Fruit fly (Drosophila melanogaster): ENCODE data around the gene Snoo.

Snoo gene

DNA sequence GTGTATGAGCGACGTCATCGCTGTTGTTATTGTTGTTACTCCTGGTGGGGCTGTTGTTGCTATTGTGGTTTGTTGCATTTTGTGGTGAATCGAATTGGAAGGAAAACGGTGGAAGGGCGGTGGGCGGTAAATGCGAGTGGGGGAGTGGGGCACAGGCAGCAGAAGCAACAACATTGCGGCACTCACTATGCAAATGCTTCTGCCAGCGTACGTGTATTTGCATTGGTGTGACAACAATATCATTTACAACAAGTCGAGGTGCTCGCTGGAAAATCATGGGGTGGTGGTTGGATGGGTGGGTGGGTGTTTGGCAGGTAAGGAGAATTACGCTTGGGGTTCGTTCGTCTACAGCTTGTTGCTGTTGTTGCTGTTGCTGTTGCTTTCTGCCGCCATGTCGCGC, 16.4 kb downstream of the Snoo start:
- no peak for TF ChIP-seq pan (optimal IDR thresholded peaks at IDR 0.05)
- TF ChIP-seq usp (GFP tag; optimal IDR thresholded peaks at IDR 0.05) = no peak
- TF ChIP-seq EcR (GFP tag; optimal IDR thresholded peaks at IDR 0.05) = no peak
- no peak for TF ChIP-seq Dll (optimal IDR thresholded peaks at IDR 0.05)
- no peak for TF ChIP-seq psq (optimal IDR thresholded peaks at IDR 0.05)
- no peak for TF ChIP-seq CG8478 (optimal IDR thresholded peaks at IDR 0.05)

DNA sequence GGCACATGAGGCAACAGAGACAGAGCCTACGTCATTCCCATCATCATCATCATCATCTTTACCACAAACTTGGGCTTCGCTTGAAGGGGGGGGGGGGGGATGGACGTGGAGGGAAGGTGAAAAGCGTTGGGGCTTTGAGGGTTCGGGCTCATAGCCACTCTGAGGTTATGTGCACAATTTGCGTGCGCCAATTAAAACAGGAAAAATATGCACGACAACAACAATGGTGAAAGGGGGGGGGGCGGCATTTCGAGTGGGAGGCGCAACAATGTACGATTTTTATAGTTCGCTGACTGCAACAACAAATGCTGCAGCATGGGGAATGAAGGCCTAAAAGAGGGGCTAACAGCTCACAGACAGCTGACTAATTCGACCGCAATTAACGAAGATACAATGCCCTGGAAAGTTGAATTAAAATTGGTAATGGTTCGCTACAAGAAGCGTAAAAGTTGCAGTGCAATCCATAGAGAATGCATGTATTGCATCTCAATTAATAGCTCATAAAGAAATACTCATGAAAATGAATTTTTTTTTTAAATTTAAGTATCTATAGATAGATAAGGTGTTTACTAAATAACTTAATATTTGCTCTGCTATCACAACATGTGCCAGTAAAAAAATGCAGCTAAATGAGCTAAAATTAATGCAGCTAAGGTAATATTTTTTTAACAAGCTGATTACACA, 17.0 kb downstream of the Snoo start:
- no peak for TF ChIP-seq pan (optimal IDR thresholded peaks at IDR 0.05)
- peak in 1 of 2 experiments; percentile 46 for TF ChIP-seq EcR (GFP tag; optimal IDR thresholded peaks at IDR 0.05)

DNA sequence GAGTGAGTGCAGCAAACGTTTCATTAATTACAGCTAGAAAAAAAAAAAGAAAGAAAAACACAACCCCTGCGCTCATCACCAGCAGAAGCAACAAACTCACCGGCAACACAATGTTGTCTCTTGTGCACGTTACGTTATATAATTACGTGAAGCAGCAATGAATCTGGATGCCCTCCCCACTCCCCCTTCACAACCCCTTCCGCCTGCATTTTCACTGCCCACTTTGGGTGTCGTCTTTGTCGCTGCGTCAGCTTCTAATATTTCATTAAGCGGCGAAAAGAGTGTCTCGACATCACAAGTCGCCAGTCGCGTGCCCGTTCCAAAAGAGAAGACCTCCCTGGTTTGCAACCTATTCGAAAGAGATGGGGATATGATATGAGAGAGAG, 17.5 kb downstream of the Snoo start:
- TF ChIP-seq psq (optimal IDR thresholded peaks at IDR 0.05) (no peak), EcR (GFP tag; optimal IDR thresholded peaks at IDR 0.05) (no peak), usp (GFP tag; optimal IDR thresholded peaks at IDR 0.05) (no peak), CG8478 (optimal IDR thresholded peaks at IDR 0.05) (no peak), pan (optimal IDR thresholded peaks at IDR 0.05) (no peak), Dll (optimal IDR thresholded peaks at IDR 0.05) (no peak)

DNA sequence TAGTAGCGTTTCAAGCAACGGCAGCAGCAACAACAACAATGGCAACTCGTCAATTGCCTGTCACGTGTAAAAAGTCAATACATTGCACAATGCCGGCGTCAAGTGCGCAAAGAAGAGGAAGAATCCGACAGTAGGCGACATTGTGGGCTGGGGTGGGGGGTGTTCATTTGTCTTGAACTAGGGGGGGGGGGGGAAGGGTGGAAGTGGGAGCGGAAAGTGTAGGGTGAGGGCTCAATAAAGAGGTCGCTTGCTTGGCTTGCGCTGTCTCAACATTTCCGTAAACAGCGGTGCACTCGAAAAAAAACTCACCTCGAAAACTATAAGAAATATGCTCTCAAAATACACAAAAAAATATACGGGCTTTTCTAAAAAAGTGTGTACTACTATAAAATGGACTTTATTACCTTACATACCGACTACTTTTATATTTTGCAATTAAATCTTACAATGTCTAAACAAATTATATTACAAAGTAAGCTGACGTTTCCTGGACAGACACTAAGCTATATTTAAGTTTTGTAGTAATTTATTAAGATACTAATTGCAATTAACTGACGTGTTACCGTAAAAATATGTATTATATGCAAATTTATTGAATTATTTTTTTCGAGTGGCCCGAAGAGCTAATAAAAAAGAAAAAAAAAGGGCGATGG, 18.1 kb downstream of the Snoo start:
- no peak for TF ChIP-seq CG8478 (optimal IDR thresholded peaks at IDR 0.05)

DNA sequence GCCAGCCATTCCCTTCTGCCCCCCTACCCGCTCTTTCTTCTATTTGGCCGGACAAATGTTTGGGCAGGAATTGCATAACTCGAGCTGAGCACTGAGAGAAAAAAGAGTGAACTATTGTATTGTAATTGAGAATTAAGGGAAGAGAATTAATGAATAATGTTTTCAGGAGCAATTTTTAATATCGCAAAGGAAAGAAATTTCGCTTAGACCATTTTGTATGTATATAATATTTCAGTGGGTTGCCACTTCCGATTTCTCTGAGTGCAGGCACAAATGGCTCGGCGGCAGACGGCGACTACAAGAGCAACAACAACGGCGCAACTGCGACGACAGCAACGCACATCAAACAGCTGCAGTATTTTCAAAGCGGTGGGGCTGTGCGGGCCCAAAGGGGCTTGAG, 19.4 kb downstream of the Snoo start:
- TF ChIP-seq usp (GFP tag; optimal IDR thresholded peaks at IDR 0.05) (no peak), Dll (optimal IDR thresholded peaks at IDR 0.05) (no peak), EcR (GFP tag; optimal IDR thresholded peaks at IDR 0.05) (no peak), CG8478 (optimal IDR thresholded peaks at IDR 0.05) (no peak), pan (optimal IDR thresholded peaks at IDR 0.05) (no peak), psq (optimal IDR thresholded peaks at IDR 0.05) (no peak)

DNA sequence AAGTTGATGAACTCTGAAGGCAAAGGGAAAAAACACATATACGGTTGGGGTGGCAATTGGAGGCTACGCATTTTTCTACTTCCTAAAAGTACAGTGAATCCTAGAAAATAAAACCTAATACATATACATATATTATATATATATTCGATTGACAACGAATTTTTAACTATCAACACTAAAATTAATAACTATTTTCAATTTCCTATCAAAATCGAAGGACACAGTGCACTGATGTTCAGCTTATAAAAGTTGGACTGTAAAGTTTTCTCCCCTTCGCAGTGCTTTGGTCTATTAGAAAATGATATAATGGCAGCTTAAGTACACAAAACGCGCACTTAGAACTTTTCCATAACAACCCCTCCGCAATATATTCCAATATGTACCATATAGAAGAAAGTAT, 21.1 kb downstream of the Snoo start:
- TF ChIP-seq usp (GFP tag; optimal IDR thresholded peaks at IDR 0.05) = no peak
- no peak for TF ChIP-seq EcR (GFP tag; optimal IDR thresholded peaks at IDR 0.05)
- no peak for TF ChIP-seq CG8478 (optimal IDR thresholded peaks at IDR 0.05)
- TF ChIP-seq Dll (optimal IDR thresholded peaks at IDR 0.05) = no peak
- no peak for TF ChIP-seq psq (optimal IDR thresholded peaks at IDR 0.05)
- TF ChIP-seq pan (optimal IDR thresholded peaks at IDR 0.05) = no peak

DNA sequence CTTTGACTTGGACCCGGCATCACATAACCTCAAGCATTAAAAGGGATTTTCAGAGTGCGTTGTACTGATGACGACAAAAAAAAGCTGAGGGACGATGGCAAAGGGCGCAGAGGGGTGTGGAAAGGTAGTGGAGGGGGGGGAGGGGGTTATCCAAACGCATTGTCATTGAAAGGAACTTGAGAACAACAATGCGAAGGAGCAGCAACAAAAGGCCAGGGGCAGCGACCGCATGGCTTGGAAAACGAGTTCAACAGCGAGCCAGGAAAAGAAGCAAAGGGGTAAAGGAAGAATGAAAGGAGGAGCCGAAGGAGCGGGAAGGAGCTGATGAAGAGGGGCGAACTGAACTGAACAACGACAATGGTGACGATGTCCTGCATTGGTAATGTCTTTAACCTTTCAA, 21.8 kb downstream of the Snoo start:
- TF ChIP-seq Dll (optimal IDR thresholded peaks at IDR 0.05) (no peak), EcR (GFP tag; optimal IDR thresholded peaks at IDR 0.05) (peak; percentile 45 to 70)

DNA sequence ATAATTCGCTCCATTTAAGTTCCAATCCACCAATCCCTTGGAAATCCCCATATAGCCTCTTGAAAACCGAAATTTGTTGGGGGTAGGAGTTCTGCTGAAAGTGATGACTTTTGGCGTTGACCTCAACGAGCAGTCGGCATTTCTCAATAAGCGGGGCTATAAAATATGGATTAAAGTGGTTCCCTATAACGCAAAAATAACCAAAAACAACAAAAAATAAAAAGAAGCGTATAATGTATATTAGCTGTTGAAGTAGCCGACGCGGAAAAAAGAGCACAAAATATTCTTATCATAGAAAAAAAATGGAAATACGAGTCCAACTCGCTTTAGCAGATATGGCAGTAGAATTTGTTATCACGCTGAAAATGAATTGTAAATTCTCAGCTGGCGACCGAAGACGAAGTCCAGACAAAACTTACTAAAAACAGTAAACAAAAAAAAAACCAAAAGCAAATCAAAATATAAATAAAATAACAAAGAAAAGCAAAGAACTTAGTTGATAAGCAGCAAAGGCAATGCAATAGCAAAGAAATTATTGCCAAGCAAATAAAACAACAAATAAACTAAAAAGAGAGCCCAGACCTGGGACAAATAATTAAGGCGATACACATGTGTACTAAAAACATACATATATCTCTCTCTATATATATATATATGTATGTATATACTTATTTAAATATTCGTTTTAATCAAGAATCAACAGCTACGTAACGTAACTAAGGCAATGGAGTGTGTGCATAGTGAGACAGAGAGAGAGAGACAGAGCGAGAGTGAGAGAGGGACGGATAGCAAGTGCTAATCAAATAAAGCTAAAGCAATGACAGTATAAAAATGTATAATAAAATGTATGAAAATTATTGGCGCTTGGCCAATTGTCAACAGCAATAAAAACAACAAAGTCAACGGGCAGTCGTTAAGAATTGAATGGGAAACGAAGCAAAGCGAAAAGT, 23.1 kb downstream of the Snoo start:
- TF ChIP-seq CG8478 (optimal IDR thresholded peaks at IDR 0.05) (no peak), EcR (GFP tag; optimal IDR thresholded peaks at IDR 0.05) (no peak), pan (optimal IDR thresholded peaks at IDR 0.05) (no peak), usp (GFP tag; optimal IDR thresholded peaks at IDR 0.05) (no peak), psq (optimal IDR thresholded peaks at IDR 0.05) (no peak), Dll (optimal IDR thresholded peaks at IDR 0.05) (no peak)

DNA sequence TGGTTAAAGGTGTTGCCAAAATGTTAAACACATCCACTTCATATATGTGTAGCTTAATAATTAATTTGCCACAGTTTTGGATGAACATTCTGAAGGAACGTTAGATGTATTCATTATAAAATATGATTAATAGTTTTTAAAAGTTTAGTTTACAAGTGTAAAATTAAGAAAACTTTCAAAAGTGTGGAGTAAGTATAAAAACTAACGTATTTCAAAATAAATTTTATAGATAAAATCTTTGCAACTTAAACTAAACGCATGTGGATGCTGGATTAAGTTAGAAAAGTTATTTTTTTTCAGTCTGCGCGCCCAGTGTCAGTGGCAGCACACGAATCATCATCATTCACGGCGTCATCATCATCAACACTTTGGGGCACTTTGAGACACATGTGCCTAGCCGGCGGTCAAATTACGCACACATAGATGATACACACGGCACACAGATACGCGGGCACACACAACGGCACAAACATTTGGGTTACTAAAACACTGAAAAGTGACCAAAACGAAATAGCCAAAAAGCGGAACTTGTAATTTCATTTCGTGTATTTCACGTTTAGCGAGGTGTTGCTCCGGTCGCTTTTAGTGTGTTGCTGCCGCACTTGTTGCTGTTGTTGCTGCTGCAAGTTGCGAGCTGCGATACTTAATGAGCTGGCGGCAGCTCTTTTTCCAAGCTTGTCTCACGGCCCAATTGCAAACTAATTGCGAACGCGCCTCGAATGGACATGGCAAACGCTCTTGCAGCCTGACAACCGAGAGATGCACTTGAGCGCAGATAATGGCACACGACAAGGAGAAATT, 26.7 kb downstream of the Snoo start:
- TF ChIP-seq CG8478 (optimal IDR thresholded peaks at IDR 0.05) = no peak
- TF ChIP-seq EcR (GFP tag; optimal IDR thresholded peaks at IDR 0.05) = no peak
- no peak for TF ChIP-seq usp (GFP tag; optimal IDR thresholded peaks at IDR 0.05)
- TF ChIP-seq Dll (optimal IDR thresholded peaks at IDR 0.05) = no peak
- no peak for TF ChIP-seq pan (optimal IDR thresholded peaks at IDR 0.05)
- TF ChIP-seq psq (optimal IDR thresholded peaks at IDR 0.05) = no peak

DNA sequence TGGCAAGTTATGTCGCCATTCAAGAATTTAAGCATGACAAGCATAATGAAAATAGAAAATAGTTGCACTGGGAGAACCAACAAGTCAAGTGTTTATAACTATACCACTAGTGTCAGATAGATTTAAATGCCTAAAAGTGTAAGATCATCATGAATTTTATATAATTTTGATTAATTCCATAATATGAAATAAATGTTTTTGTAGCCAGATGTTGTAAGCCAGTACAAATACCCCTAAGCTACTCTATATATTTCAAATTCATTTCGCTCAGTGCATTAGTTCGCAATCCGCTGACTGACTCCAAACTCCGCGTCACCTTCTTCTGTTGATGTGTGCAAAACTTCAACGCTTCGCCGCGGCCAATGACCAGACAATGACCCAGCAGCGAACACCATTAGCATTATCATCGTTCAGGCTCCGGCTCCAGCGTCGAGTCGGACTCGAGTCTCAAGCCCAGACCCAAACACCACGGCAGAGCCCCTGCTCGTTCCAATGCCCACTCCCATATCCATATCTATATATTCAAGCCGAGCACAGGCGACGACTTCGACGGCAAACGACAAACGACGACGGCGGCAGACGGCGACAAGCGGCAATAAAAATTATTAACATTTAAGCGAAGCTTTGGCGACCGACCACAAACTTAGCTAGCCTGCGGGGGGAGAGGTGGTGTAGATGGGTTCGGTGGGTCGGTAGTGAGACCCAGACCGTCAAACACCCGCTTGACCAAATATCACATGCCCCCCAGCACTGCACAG, 27.5 kb downstream of the Snoo start:
- TF ChIP-seq psq (optimal IDR thresholded peaks at IDR 0.05) (no peak), EcR (GFP tag; optimal IDR thresholded peaks at IDR 0.05) (peak in 1 of 2 experiments; percentile 86), CG8478 (optimal IDR thresholded peaks at IDR 0.05) (no peak), pan (optimal IDR thresholded peaks at IDR 0.05) (no peak), usp (GFP tag; optimal IDR thresholded peaks at IDR 0.05) (no peak), Dll (optimal IDR thresholded peaks at IDR 0.05) (no peak)

DNA sequence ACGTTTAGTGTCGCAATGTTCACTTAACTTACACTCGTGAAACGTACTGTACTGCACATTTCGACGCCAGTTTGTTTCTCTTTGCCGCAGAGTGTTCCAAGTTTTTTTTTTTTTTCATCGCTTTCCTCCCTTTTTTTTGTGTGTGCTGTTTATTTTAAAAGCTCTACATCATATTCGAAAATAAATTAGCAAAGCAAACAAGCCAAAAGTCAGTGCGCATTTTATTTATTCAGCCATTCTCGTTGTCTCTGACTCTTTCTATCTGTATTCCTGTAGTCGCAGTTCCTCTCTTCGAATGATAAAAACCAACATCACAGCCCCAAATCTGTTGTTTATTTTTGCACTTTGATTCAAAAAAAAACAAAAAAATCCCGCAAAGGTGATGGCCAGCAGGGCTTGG, 29.4 kb downstream of the Snoo start:
- TF ChIP-seq CG8478 (optimal IDR thresholded peaks at IDR 0.05) = no peak
- TF ChIP-seq pan (optimal IDR thresholded peaks at IDR 0.05) = no peak
- no peak for TF ChIP-seq Dll (optimal IDR thresholded peaks at IDR 0.05)
- TF ChIP-seq usp (GFP tag; optimal IDR thresholded peaks at IDR 0.05) = no peak
- TF ChIP-seq EcR (GFP tag; optimal IDR thresholded peaks at IDR 0.05) = no peak

Data from whole organism.